Worm (Caenorhabditis elegans): ENCODE measurements around the gene ulp-1.
A peak's percentile ranks its signal among the peaks of the same experiment; 100 is the strongest.

Gene ulp-1

DNA sequence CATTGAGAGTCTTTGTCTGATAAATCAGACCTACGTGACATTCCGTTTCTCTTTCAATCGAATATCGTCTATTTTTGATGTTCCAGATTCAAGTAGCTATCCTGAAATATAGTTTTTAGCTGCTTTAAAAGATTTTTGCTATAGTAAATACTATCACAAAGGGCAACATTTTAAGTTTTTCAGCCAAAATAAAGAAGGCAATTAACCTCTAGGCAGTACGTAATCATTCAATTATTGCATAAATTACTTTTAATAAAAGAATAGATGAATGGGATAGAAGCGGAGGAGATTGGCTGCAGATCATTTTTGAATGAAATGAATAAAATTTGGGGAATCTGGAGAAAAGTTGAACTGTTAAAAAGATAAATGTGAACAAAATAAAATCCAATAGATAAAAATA, at the start of gene ulp-1:
Gene ulp-1 (minus strand): TSS at position 101 of the 400 bp plus-strand sequence.
- TF ChIP-seq ztf-11 (tag; optimal IDR thresholded peaks at IDR 0.05) (no peak), ces-1 (GFP tag; optimal IDR thresholded peaks at IDR 0.05) (no peak), sem-2 (GFP tag; optimal IDR thresholded peaks at IDR 0.05) (no peak), ceh-83 (GFP tag; optimal IDR thresholded peaks at IDR 0.05) (no peak), blmp-1 (tag; optimal IDR thresholded peaks at IDR 0.05) (no peak), nhr-76 (tag; optimal IDR thresholded peaks at IDR 0.05) (no peak), cnd-1 (tag; optimal IDR thresholded peaks at IDR 0.05) (no peak), tbx-8 (GFP tag; optimal IDR thresholded peaks at IDR 0.05) (no peak), mab-5 (tag; optimal IDR thresholded peaks at IDR 0.05) (no peak), bed-3 (GFP tag; optimal IDR thresholded peaks at IDR 0.05) (no peak), elt-1 (tag; optimal IDR thresholded peaks at IDR 0.05; ENCODE audit: borderline replicate concordance, insufficient read depth) (no peak), elt-3 (tag; optimal IDR thresholded peaks at IDR 0.05) (no peak)

ce11 chrIII:5218687-5219086, 49.1 kb upstream of the ulp-1 start, which contains the start of gene ZC155.2:
ZC155.2 (plus strand) TSS chrIII:5218987.
- no peak for TF ChIP-seq nhr-237 (tag; optimal IDR thresholded peaks at IDR 0.05)
- TF ChIP-seq pha-4 (tag; optimal IDR thresholded peaks at IDR 0.05), result no peak
- no peak for TF ChIP-seq sptf-1 (tag; optimal IDR thresholded peaks at IDR 0.05)
- no peak for TF ChIP-seq snpc-4 (tag; optimal IDR thresholded peaks at IDR 0.05)
- TF ChIP-seq lsy-2 (tag; optimal IDR thresholded peaks at IDR 0.05), result no peak
- TF ChIP-seq mep-1 (tag; optimal IDR thresholded peaks at IDR 0.05), result no peak
- no peak for TF ChIP-seq tbx-8 (GFP tag; optimal IDR thresholded peaks at IDR 0.05)
- TF ChIP-seq ceh-39 (tag; optimal IDR thresholded peaks at IDR 0.05), result no peak
- TF ChIP-seq drap-1 (GFP tag; optimal IDR thresholded peaks at IDR 0.05), result no peak

ce11 chrIII:5217511-5217910, 47.9 kb upstream of the ulp-1 start, which contains the start of gene cutl-19:
cutl-19 (minus strand) TSS chrIII:5217611.
- TF ChIP-seq mls-2 (tag; optimal IDR thresholded peaks at IDR 0.05) (no peak), elt-1 (tag; optimal IDR thresholded peaks at IDR 0.05; ENCODE audit: borderline replicate concordance, insufficient read depth) (no peak), nhr-2 (tag; optimal IDR thresholded peaks at IDR 0.05) (no peak)

DNA sequence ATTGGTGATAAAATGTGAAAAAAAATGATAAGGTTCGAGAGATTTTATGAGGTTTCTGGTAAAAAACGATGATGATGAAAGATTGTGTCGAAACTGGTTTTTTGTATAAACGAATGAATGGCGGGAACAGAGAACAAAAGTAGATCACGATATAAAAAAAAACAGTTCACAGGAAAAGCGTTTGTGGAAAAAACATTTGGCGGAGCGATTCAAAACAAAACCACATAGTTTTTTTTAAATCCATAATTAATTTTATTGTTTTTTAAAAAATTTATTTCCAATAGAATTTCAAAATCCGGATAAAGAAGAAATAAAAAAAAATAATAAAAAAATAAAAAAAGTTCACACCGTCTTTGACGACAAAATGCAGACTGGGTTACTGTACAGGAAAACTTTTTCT, 45.8 kb upstream of the ulp-1 start, which contains the start of gene ZC155.4:
Gene ZC155.4 (minus strand): TSS at position 101 of the 400 bp plus-strand sequence.
- no peak for TF ChIP-seq lin-13 (tag; optimal IDR thresholded peaks at IDR 0.05)
- no peak for TF ChIP-seq zip-8 (tag; optimal IDR thresholded peaks at IDR 0.05)

DNA sequence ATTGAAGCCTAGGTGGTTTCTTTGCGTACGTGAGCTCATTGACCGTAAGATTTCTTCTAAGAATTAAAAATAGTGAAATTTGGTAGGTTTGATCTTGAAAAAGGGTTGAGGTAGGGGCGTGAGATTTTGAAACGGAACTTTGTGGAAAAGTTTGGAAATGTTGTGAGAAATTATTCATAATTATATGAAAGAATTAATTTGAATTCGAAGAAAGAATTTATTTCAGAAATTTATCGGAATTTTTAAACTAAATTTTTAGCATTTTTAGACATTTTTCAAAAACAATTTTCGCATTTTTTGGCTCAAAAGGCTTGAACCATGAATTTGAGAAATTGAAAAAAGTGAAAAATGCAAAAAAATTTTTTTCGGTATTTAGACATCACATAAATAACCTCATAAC, 44.6 kb upstream of the ulp-1 start:
- TF ChIP-seq ham-2 (GFP tag; optimal IDR thresholded peaks at IDR 0.05) (no peak), nhr-76 (tag; optimal IDR thresholded peaks at IDR 0.05) (no peak), sem-2 (GFP tag; optimal IDR thresholded peaks at IDR 0.05) (no peak), nhr-2 (tag; optimal IDR thresholded peaks at IDR 0.05) (no peak), hlh-1 (tag; optimal IDR thresholded peaks at IDR 0.05) (no peak), sptf-1 (tag; optimal IDR thresholded peaks at IDR 0.05) (no peak), ceh-39 (tag; optimal IDR thresholded peaks at IDR 0.05) (no peak), flh-1 (GFP tag; optimal IDR thresholded peaks at IDR 0.05) (no peak), cnd-1 (tag; optimal IDR thresholded peaks at IDR 0.05) (no peak), snpc-4 (tag; optimal IDR thresholded peaks at IDR 0.05) (no peak), ztf-11 (tag; optimal IDR thresholded peaks at IDR 0.05) (no peak), ceh-83 (GFP tag; optimal IDR thresholded peaks at IDR 0.05) (no peak), unc-39 (tag; optimal IDR thresholded peaks at IDR 0.05) (no peak), mls-2 (tag; optimal IDR thresholded peaks at IDR 0.05) (no peak), zip-8 (tag; optimal IDR thresholded peaks at IDR 0.05) (no peak), nhr-12 (tag; optimal IDR thresholded peaks at IDR 0.05) (no peak)

DNA sequence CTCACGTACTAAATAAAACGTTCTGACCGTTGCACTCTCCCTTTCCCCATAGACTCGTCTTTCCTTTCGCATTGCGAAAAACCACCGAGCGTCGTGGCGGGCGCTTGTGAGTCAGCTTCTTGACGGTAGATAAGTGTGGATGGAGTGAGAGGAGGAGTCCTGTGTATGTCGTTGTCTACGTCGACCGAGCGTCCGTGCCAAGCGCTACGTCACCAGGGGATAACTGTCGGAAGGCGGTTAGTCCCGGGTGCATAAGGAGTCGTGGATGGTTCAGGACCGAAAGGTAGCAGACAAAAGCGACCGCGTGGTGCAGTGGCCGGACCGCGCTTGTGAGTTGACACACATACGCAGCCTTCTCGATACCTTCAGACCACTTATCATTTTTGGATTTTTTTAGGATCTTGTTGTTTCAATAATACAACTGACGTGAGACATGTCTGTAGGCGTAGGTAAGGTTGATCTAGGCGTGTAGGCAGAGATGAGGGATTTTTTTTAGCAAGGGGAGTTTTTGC, 41.6 kb upstream of the ulp-1 start:
- TF ChIP-seq cnd-1 (tag; optimal IDR thresholded peaks at IDR 0.05) (peak; percentile 85), flh-1 (GFP tag; optimal IDR thresholded peaks at IDR 0.05) (peak; percentile 45), nhr-12 (tag; optimal IDR thresholded peaks at IDR 0.05) (peak; percentile 15), ceh-83 (GFP tag; optimal IDR thresholded peaks at IDR 0.05) (peak; percentile 88), unc-120 (tag; optimal IDR thresholded peaks at IDR 0.05; ENCODE audit: poor library complexity, severe bottlenecking) (peak; percentile 46), ceh-43 (GFP tag; optimal IDR thresholded peaks at IDR 0.05) (peak; percentile 60), nhr-2 (tag; optimal IDR thresholded peaks at IDR 0.05) (peak; percentile 46), tbx-8 (GFP tag; optimal IDR thresholded peaks at IDR 0.05) (peak; percentile 7), sptf-1 (tag; optimal IDR thresholded peaks at IDR 0.05) (peak; percentile 85), ham-2 (GFP tag; optimal IDR thresholded peaks at IDR 0.05) (peak; percentile 75), mep-1 (tag; optimal IDR thresholded peaks at IDR 0.05) (peak; percentile 0), bed-3 (GFP tag; optimal IDR thresholded peaks at IDR 0.05) (peak; percentile 58)

Data from whole organism, mixed stage, embryonic.